Fruit fly (Drosophila melanogaster): ENCODE measurements around the gene CAH8.
A peak's percentile ranks its signal among the peaks of the same experiment; 100 is the strongest.

Gene CAH8

DNA sequence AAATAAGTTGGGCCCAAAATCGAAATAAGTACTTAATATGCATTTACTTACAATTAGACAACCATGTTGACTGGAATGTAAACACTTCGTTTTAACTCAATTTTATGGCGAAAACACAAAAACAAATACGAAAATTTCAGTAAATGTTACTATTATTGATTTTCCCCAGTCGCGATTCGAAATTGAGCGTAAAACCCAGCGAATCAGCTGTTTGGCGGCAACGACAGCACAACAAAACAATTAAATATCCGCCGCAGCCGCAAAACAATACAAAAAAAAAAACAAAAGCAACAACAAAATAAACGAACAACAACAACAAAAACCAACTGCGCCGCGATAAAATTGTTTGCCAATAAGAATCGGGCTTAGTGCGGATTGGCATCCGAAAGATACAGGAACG, at the start of gene CAH8, which contains the start of gene CG7059:
Gene CAH8 (minus strand): TSS at position 101 of the 400 bp plus-strand sequence.
Gene CG7059 (plus strand): TSS at position 167 of the 400 bp plus-strand sequence.
- TF ChIP-seq EcR (GFP tag; optimal IDR thresholded peaks at IDR 0.05), result no peak
- TF ChIP-seq CG32121 (GFP tag; IDR thresholded peaks at IDR 0.05), result no peak
- 0 out of 2 replicates have a peak, but pooled peaks have one; percentile 11 for TF ChIP-seq CG12605 (GFP tag; IDR thresholded peaks at IDR 0.05)
- no peak for TF ChIP-seq gl (tag; optimal IDR thresholded peaks at IDR 0.05)

DNA sequence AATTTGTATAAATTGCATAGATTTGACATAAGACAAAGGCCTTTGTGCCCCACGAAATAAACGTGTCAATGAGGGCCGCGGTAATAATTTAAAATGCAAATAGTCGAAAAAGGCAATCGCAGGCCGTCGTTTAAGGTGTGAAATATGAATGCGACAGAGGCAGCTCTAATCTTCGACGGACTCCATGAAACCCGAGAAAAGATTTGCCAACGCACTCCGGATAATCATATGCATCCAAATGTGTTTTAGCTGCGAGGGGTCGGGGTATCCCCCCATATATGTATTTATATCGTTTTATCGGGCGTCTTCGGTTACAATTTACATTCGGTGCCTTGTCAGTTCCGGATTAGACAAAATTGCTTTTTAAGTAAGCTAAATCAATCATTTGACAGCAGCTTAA, 48.8 kb upstream of the CAH8 start:
- TF ChIP-seq EcR (GFP tag; optimal IDR thresholded peaks at IDR 0.05) (no peak), Pif1A (GFP tag; optimal IDR thresholded peaks at IDR 0.05) (no peak), Snoo (tag; optimal IDR thresholded peaks at IDR 0.05) (no peak), CG8159 (tag; optimal IDR thresholded peaks at IDR 0.05) (no peak), rn (GFP tag; IDR thresholded peaks at IDR 0.05) (no peak), gl (tag; optimal IDR thresholded peaks at IDR 0.05) (no peak), Pif1B (GFP tag; optimal IDR thresholded peaks at IDR 0.05) (no peak), CG17806 (tag; optimal IDR thresholded peaks at IDR 0.05) (no peak), CG15710 (tag; optimal IDR thresholded peaks at IDR 0.05) (no peak), CG8301 (tag; optimal IDR thresholded peaks at IDR 0.05) (no peak), CG9948 (tag; optimal IDR thresholded peaks at IDR 0.05) (no peak), CG32121 (GFP tag; IDR thresholded peaks at IDR 0.05) (no peak), CG14655 (GFP tag; optimal IDR thresholded peaks at IDR 0.05) (no peak), Ets98B (GFP tag; IDR thresholded peaks at IDR 0.05) (no peak), D1 (tag; optimal IDR thresholded peaks at IDR 0.05) (no peak), fd96Ca (GFP tag; IDR thresholded peaks at IDR 0.05) (no peak), CG13204 (GFP tag; optimal IDR thresholded peaks at IDR 0.05) (no peak), CG4496 (GFP tag; IDR thresholded peaks at IDR 0.05) (no peak)

DNA sequence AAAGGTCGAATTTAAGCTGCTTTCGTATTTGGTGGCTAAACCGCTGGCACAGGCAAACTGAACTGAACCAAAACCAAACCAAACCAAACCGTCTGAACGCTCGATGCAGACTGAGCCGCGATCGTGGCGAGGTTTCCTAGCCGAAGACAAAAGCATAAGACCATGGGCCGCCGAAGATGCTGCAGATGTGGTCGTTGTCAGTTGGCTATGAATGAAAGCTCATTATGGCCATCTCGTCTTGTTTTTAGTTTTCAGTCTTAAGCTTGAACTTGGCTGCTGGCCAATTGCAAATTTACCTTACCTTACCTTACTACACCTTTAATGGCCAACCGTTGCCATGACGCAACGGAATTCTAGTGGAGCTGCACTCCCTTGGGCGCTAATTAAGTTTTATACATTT, 46.5 kb upstream of the CAH8 start, which contains the start of gene CG13847:
Gene CG13847 (minus strand): TSS at position 101 of the 400 bp plus-strand sequence.
- TF ChIP-seq CG4496 (GFP tag; IDR thresholded peaks at IDR 0.05), result no peak

DNA sequence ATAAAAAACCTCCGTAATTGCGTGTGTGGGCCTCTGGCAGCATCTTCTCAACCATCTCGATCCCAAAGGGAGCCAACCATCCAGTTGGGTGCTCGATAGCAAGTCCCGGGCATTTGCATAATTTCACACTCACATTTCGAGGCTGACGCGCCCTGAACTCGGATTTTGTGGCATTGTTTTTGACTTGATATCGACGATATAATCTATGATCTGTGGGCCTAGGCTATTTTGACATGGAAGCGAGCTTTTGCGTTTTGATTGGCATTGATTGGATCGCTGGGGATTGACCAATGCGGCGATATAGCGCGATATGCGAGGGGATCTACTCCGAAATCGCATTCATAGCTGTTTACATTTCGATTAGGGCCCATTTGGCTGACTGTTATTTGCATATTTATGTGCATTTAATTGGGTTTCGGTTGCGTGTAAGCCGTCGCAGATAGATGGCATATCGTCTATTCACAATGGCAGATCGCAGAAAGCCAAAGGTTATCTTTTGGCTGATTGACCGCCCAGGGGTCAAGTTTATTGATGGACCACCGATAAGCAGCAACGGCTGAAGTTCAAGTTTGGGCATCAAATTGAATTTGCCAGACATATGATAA, 42.8 kb upstream of the CAH8 start:
- no peak for TF ChIP-seq CG12605 (GFP tag; IDR thresholded peaks at IDR 0.05)
- no peak for TF ChIP-seq CG34367 (tag; optimal IDR thresholded peaks at IDR 0.05)
- TF ChIP-seq CG17806 (tag; optimal IDR thresholded peaks at IDR 0.05), result no peak
- TF ChIP-seq Ets98B (GFP tag; IDR thresholded peaks at IDR 0.05), result no peak
- no peak for TF ChIP-seq CG15710 (tag; optimal IDR thresholded peaks at IDR 0.05)
- TF ChIP-seq CG9948 (tag; optimal IDR thresholded peaks at IDR 0.05), result no peak
- TF ChIP-seq Pif1B (GFP tag; optimal IDR thresholded peaks at IDR 0.05), result no peak

DNA sequence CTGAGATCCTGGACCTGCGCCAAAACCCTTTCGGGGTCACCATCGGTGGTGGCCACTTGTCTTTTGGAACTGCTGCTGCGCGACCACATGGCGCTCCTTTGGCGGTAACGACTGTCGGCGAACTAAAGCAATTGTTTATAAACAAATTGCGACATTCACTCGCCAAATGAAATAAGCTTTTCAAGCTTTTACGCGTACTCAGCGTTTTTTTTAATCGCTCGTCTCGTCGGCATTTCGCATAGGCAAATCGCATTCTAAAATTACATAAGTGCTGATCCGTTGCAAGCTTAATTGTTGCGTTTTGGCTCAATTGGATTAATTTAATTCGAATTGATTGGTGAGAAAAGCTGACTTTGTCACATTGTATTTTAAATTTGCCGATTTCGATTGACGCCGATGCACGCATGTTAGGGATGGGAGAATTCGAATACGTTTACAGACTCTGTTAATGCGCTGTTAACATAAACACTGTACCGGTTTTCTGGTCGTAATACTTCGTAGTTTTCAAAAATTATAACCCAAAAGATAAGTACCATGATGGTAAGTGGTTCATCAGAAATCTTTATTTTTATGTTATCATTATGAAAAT, 35.2 kb upstream of the CAH8 start, which contains the start of gene pinta:
Gene pinta (minus strand): TSS at position 328 of the 589 bp plus-strand sequence.
- TF ChIP-seq D1 (tag; optimal IDR thresholded peaks at IDR 0.05), result no peak
- no peak for TF ChIP-seq Pif1B (GFP tag; optimal IDR thresholded peaks at IDR 0.05)
- no peak for TF ChIP-seq CG32121 (GFP tag; IDR thresholded peaks at IDR 0.05)
- no peak for TF ChIP-seq CG9948 (tag; optimal IDR thresholded peaks at IDR 0.05)
- no peak for TF ChIP-seq CG34367 (tag; optimal IDR thresholded peaks at IDR 0.05)
- TF ChIP-seq CG17806 (tag; optimal IDR thresholded peaks at IDR 0.05), result no peak
- TF ChIP-seq Pif1A (GFP tag; optimal IDR thresholded peaks at IDR 0.05), result no peak
- TF ChIP-seq CG4496 (GFP tag; IDR thresholded peaks at IDR 0.05), result no peak
- TF ChIP-seq CG12605 (GFP tag; IDR thresholded peaks at IDR 0.05), result no peak
- TF ChIP-seq rn (GFP tag; IDR thresholded peaks at IDR 0.05), result no peak
- no peak for TF ChIP-seq CG13204 (GFP tag; optimal IDR thresholded peaks at IDR 0.05)

DNA sequence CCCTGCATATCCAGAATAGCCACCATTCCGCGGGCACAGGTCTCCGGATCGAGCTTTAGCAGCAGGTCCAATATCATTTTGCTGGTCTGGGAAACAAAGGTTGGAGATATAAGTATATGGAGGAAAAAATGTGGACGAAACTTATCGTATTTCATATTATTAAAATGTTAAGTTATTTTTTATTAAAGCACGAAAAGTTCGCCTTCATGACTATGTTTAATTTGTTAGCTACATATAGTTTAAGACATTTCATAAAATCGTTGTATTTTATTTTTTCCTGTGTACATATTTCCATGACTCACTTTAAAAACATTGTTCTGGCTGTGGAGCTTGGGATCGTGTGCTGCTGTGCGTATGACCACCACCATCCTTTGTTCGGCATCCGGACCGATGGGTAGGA, 34.5 kb upstream of the CAH8 start:
- TF ChIP-seq CG34367 (tag; optimal IDR thresholded peaks at IDR 0.05) (peak; percentile 45), fd96Ca (GFP tag; IDR thresholded peaks at IDR 0.05) (no peak), CG15710 (tag; optimal IDR thresholded peaks at IDR 0.05) (peak; percentile 63), Pif1A (GFP tag; optimal IDR thresholded peaks at IDR 0.05) (no peak), gl (tag; optimal IDR thresholded peaks at IDR 0.05) (no peak), CG13204 (GFP tag; optimal IDR thresholded peaks at IDR 0.05) (no peak), CG9948 (tag; optimal IDR thresholded peaks at IDR 0.05) (peak; percentile 50), CG8159 (tag; optimal IDR thresholded peaks at IDR 0.05) (peak; percentile 66), CG12605 (GFP tag; IDR thresholded peaks at IDR 0.05) (0 out of 2 replicates have a peak, but pooled peaks have one; percentile 34), EcR (GFP tag; optimal IDR thresholded peaks at IDR 0.05) (peak; percentile 30), CG4496 (GFP tag; IDR thresholded peaks at IDR 0.05) (0 out of 3 replicates have a peak, but pooled peaks have one; percentile 37), CG17806 (tag; optimal IDR thresholded peaks at IDR 0.05) (peak; percentile 58), Pif1B (GFP tag; optimal IDR thresholded peaks at IDR 0.05) (no peak), Snoo (tag; optimal IDR thresholded peaks at IDR 0.05) (peak; percentile 30)

DNA sequence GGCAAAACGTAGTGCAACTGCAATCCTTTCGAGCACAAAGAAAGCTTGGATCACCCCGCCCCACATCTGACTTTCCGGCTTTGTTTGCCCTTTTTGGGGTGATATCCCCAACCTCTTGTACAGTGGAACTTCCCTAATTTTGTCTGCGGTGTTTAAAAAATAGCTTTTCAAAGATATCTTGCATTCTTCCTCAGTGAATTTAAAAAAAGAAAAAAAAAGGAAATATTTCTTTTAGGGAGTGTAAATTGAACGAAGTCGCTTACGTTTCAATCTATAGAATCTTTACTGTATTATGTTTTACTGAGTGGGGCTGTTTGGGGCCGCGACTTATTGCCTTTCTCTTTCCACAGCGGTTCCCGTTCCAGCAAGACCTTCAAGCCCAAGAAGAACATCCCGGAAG, 32.1 kb upstream of the CAH8 start:
- TF ChIP-seq CG12605 (GFP tag; IDR thresholded peaks at IDR 0.05) (peak; percentile 61), CG4496 (GFP tag; IDR thresholded peaks at IDR 0.05) (peak; percentile 86), CG13204 (GFP tag; optimal IDR thresholded peaks at IDR 0.05) (no peak), EcR (GFP tag; optimal IDR thresholded peaks at IDR 0.05) (no peak), gl (tag; optimal IDR thresholded peaks at IDR 0.05) (no peak), CG32121 (GFP tag; IDR thresholded peaks at IDR 0.05) (peak; percentile 60; the same call in 1 of the 2 replicates), CG15710 (tag; optimal IDR thresholded peaks at IDR 0.05) (peak; percentile 70), CG8159 (tag; optimal IDR thresholded peaks at IDR 0.05) (peak; percentile 55), CG17806 (tag; optimal IDR thresholded peaks at IDR 0.05) (peak; percentile 43), Pif1A (GFP tag; optimal IDR thresholded peaks at IDR 0.05) (peak; percentile 74), CG10348 (GFP tag; IDR thresholded peaks at IDR 0.05) (0 out of 2 replicates have a peak, but pooled peaks have one; percentile 32), CG9948 (tag; optimal IDR thresholded peaks at IDR 0.05) (peak; percentile 49), D1 (tag; optimal IDR thresholded peaks at IDR 0.05) (no peak), CG34367 (tag; optimal IDR thresholded peaks at IDR 0.05) (peak; percentile 23), fd96Ca (GFP tag; IDR thresholded peaks at IDR 0.05) (no peak), Ets98B (GFP tag; IDR thresholded peaks at IDR 0.05) (peak; percentile 70), CG8301 (tag; optimal IDR thresholded peaks at IDR 0.05) (no peak), Pif1B (GFP tag; optimal IDR thresholded peaks at IDR 0.05) (peak; percentile 71), rn (GFP tag; IDR thresholded peaks at IDR 0.05) (no peak), CG14655 (GFP tag; optimal IDR thresholded peaks at IDR 0.05) (no peak), Snoo (tag; optimal IDR thresholded peaks at IDR 0.05) (peak; percentile 87)

All from whole organism, pupa.